Worm (Caenorhabditis elegans) whole organism, young adult: Measurements from ENCODE around the gene ZK822.9.

Experiments
- B0019.2 ChIP-seq: fragments of 200-800 bp; sonication (Bioruptor generic); conservative IDR thresholded peaks from 2 replicates; pipeline ENCODE4 v1.3.6; 2022; ENCODE audit warnings: missing genetic modification reagents, missing genetic modification characterization, missing compliant biosample characterization
- B0035.1 ChIP-seq: sonication (generic microtip); optimal IDR thresholded peaks from 2 replicates; lab custom pipeline; 2016; ENCODE audit warnings: missing genetic modification characterization, mild to moderate bottlenecking, missing compliant biosample characterization, missing genotype, missing genetic modification reagents
- D2030.7 ChIP-seq: fragments of 200-800 bp; sonication (Bioruptor generic); IDR thresholded peaks from 2 replicates; pipeline ENCODE4 v1.3.6; 2022; ENCODE audit warnings: missing genetic modification reagents, missing genetic modification characterization, missing compliant biosample characterization
- F22D6.2 ChIP-seq: sonication (generic microtip); optimal IDR thresholded peaks from 2 replicates; lab custom pipeline; 2016; ENCODE audit warnings: mild to moderate bottlenecking, missing genetic modification characterization, missing compliant biosample characterization
- F37B4.10 ChIP-seq: fragments of 200-800 bp; sonication (Bioruptor generic); IDR thresholded peaks from 2 replicates; pipeline ENCODE4 v1.3.6; 2022; ENCODE audit warnings: missing genetic modification characterization, missing compliant biosample characterization
- F57A8.1 ChIP-seq: fragments of 200-800 bp; sonication (Bioruptor generic); optimal IDR thresholded peaks from 2 replicates; lab custom pipeline; 2018; ENCODE audit warnings: mild to moderate bottlenecking, missing genetic modification characterization, moderate library complexity, missing compliant biosample characterization
- T07F8.4 ChIP-seq: sonication (generic microtip); optimal IDR thresholded peaks from 2 replicates; lab custom pipeline; 2016; ENCODE audit warnings: mild to moderate bottlenecking, missing genetic modification characterization, moderate library complexity, missing compliant biosample characterization
- T26A5.8 ChIP-seq: sonication (generic microtip); optimal IDR thresholded peaks from 2 replicates; lab custom pipeline; 2016; ENCODE audit warnings: missing genetic modification characterization, missing compliant biosample characterization
- Y95B8A.8 ChIP-seq: fragments of 200-800 bp; sonication (Bioruptor generic); IDR thresholded peaks from 2 replicates; pipeline ENCODE4 v1.3.6; 2022; ENCODE audit warnings: missing genetic modification reagents, missing genetic modification characterization, missing compliant biosample characterization
- attf-3 ChIP-seq: fragments of 200-800 bp; sonication (Bioruptor generic); conservative IDR thresholded peaks from 2 replicates; pipeline ENCODE4 v1.3.6; 2022; ENCODE audit warnings: missing genetic modification reagents, missing genetic modification characterization, missing compliant biosample characterization
- bed-2 ChIP-seq: fragments of 200-800 bp; sonication (Bioruptor generic); IDR thresholded peaks from 2 replicates; pipeline ENCODE4 v1.3.6; 2022; ENCODE audit warnings: missing genetic modification reagents, missing genetic modification characterization, missing compliant biosample characterization
- cebp-1 ChIP-seq, 2 experiments: fragments of 200-800 bp in 1 of 2; sonication (Bioruptor generic) in 1 of 2; sonication (generic microtip) in 1 of 2; IDR thresholded peaks in 1 of 2; optimal IDR thresholded peaks in 1 of 2; 2 replicates each; pipeline versions ENCODE4 v1.3.6 to Lab custom; 2017 to 2022; ENCODE audit warnings: missing compliant biosample characterization in 2 of 2, missing genetic modification characterization in 2 of 2, mild to moderate bottlenecking in 1 of 2, missing genetic modification reagents in 1 of 2, moderate library complexity in 1 of 2
- ceh-40 ChIP-seq: fragments of 200-800 bp; sonication (Bioruptor generic); IDR thresholded peaks from 2 replicates; pipeline ENCODE4 v1.3.6; 2022; ENCODE audit warnings: missing genetic modification characterization, missing compliant biosample characterization
- ceh-79 ChIP-seq: sonication (generic microtip); optimal IDR thresholded peaks from 2 replicates; lab custom pipeline; 2017; ENCODE audit warnings: mild to moderate bottlenecking, missing genetic modification characterization, missing compliant biosample characterization
- efl-1 ChIP-seq: fragments of 150-350 bp; optimal IDR thresholded peaks from 2 replicates; lab custom pipeline; 2014; ENCODE audit warnings: missing biosample characterization, missing genetic modification reagents, missing genetic modification characterization
- egl-18 ChIP-seq: fragments of 200-800 bp; sonication (Bioruptor generic); IDR thresholded peaks from 2 replicates; pipeline ENCODE4 v1.3.6; 2022; ENCODE audit warnings: missing genetic modification reagents, missing genetic modification characterization, missing compliant biosample characterization
- egrh-3 ChIP-seq: fragments of 200-800 bp; sonication (Bioruptor generic); IDR thresholded peaks from 2 replicates; pipeline ENCODE4 v1.3.6; 2022; ENCODE audit warnings: missing genetic modification reagents, missing genetic modification characterization, missing compliant biosample characterization
- gei-17 ChIP-seq: fragments of 200-800 bp; sonication (Bioruptor generic); optimal IDR thresholded peaks from 2 replicates; lab custom pipeline; 2018; ENCODE audit warnings: mild to moderate bottlenecking, missing genetic modification characterization, missing compliant biosample characterization
- hlh-12 ChIP-seq: sonication (generic microtip); optimal IDR thresholded peaks from 2 replicates; lab custom pipeline; 2016; ENCODE audit warnings: missing genetic modification characterization, missing compliant biosample characterization
- hmg-1.2 ChIP-seq: fragments of 200-800 bp; sonication (Bioruptor generic); IDR thresholded peaks from 2 replicates; pipeline ENCODE4 v1.3.6; 2022; ENCODE audit warnings: missing genetic modification reagents, missing genetic modification characterization, missing compliant biosample characterization
- lag-1 ChIP-seq: fragments of 200-800 bp; sonication (Bioruptor generic); IDR thresholded peaks from 2 replicates; pipeline ENCODE4 v1.3.6; 2022; ENCODE audit warnings: missing genetic modification reagents, missing genetic modification characterization, missing compliant biosample characterization
- lin-26 ChIP-seq: fragments of 200-800 bp; sonication (Bioruptor generic); IDR thresholded peaks from 2 replicates; pipeline ENCODE4 v1.3.6; 2022; ENCODE audit warnings: missing genetic modification reagents, missing genetic modification characterization, missing compliant biosample characterization
- lin-40 ChIP-seq: sonication (generic microtip); optimal IDR thresholded peaks from 2 replicates; lab custom pipeline; 2016; ENCODE audit warnings: missing genetic modification characterization, mild to moderate bottlenecking, missing compliant biosample characterization, missing genotype, missing genetic modification reagents
- lin-54 ChIP-seq: fragments of 200-800 bp; sonication (Bioruptor generic); optimal IDR thresholded peaks from 2 replicates; lab custom pipeline; 2018; ENCODE audit warnings: mild to moderate bottlenecking, missing genetic modification characterization, missing compliant biosample characterization
- lir-1 ChIP-seq: fragments of 200-800 bp; sonication (Bioruptor generic); conservative IDR thresholded peaks from 2 replicates; pipeline ENCODE4 v1.3.6; 2022; ENCODE audit warnings: missing genetic modification reagents, missing genetic modification characterization, missing compliant biosample characterization
- madf-10 ChIP-seq: sonication (generic microtip); optimal IDR thresholded peaks from 2 replicates; lab custom pipeline; 2016; ENCODE audit warnings: mild to moderate bottlenecking, missing genetic modification characterization, missing compliant biosample characterization
- mel-28 ChIP-seq: sonication (generic microtip); optimal IDR thresholded peaks from 2 replicates; lab custom pipeline; 2016; ENCODE audit warnings: borderline replicate concordance, mild to moderate bottlenecking, missing genetic modification characterization, missing compliant biosample characterization
- mxl-1 ChIP-seq: sonication (generic microtip); optimal IDR thresholded peaks from 2 replicates; lab custom pipeline; 2016; ENCODE audit warnings: missing genetic modification characterization, missing compliant biosample characterization
- pbrm-1 ChIP-seq: fragments of 200-800 bp; sonication (Bioruptor generic); IDR thresholded peaks from 2 replicates; pipeline ENCODE4 v1.3.6; 2022; ENCODE audit warnings: missing genetic modification reagents, missing genetic modification characterization, missing compliant biosample characterization
- repo-1 ChIP-seq: sonication (generic microtip); optimal IDR thresholded peaks from 2 replicates; lab custom pipeline; 2017; ENCODE audit warnings: mild to moderate bottlenecking, missing genetic modification characterization, missing compliant biosample characterization
- sdz-38 ChIP-seq: sonication (generic microtip); optimal IDR thresholded peaks from 2 replicates; lab custom pipeline; 2016; ENCODE audit warnings: missing genotype, missing genetic modification characterization, missing compliant biosample characterization
- snpc-1.1 ChIP-seq: sonication (generic microtip); optimal IDR thresholded peaks from 2 replicates; lab custom pipeline; 2017; ENCODE audit warnings: missing genetic modification characterization, mild to moderate bottlenecking, missing compliant biosample characterization, antibody characterized with exemption, moderate library complexity, missing genotype, missing genetic modification reagents; ENCODE audit not compliant: insufficient read depth
- snpc-1.3 ChIP-seq: sonication (generic microtip); optimal IDR thresholded peaks from 2 replicates; lab custom pipeline; 2017; ENCODE audit warnings: missing genetic modification characterization, mild to moderate bottlenecking, missing compliant biosample characterization, antibody characterized with exemption, moderate library complexity, missing genotype, missing genetic modification reagents; ENCODE audit not compliant: insufficient read depth
- xnd-1 ChIP-seq: sonication (generic microtip); optimal IDR thresholded peaks from 2 replicates; lab custom pipeline; 2016; ENCODE audit warnings: missing genotype, missing genetic modification reagents, missing genetic modification characterization, missing compliant biosample characterization
- zfh-2 ChIP-seq: fragments of 200-800 bp; sonication (Bioruptor generic); conservative IDR thresholded peaks from 2 replicates; pipeline ENCODE4 v1.3.6; 2022; ENCODE audit warnings: missing genetic modification reagents, missing genetic modification characterization, missing compliant biosample characterization
- ztf-28 ChIP-seq: fragments of 200-800 bp; sonication (Bioruptor generic); IDR thresholded peaks from 2 replicates; pipeline ENCODE4 v1.3.6; 2022; ENCODE audit warnings: missing genetic modification reagents, missing genetic modification characterization, missing compliant biosample characterization
- ztf-3 ChIP-seq: fragments of 200-800 bp; sonication (Bioruptor generic); optimal IDR thresholded peaks from 2 replicates; lab custom pipeline; 2018; ENCODE audit warnings: mild to moderate bottlenecking, missing genetic modification characterization, missing compliant biosample characterization
- ztf-6 ChIP-seq: fragments of 200-800 bp; sonication (Bioruptor generic); IDR thresholded peaks from 2 replicates; pipeline ENCODE4 v1.3.6; 2022; ENCODE audit warnings: missing genetic modification reagents, missing genetic modification characterization, missing compliant biosample characterization

ZK822.9 gene

DNA sequence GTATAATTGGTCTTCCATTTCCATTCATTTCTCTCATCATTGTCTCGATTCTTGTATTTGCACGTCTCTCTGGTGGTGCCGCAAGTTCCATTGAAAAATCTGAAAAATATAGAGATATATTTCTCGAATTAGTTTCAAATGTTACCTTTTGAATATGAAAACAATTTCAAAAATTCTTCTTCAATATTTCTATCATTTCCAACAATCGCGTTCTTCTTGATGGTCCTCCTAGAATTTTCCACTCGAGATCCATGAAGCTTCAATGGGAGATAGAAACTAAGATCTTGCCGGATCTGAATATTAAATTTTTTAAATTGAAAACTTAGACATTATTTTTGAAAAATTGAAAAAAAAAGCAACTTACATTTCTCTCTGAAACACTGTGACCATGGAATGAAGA is 3.3 kb downstream of the ZK822.9 start:
- TF ChIP-seq lir-1 (no peak), pbrm-1 (GFP tag; lab: Robert Waterston, UW) (no peak), lin-26 (GFP tag; lab: Robert Waterston, UW) (no peak), F22D6.2 (tag; lab: Kevin White, UChicago) (no peak), gei-17 (GFP tag; lab: Kevin White, UChicago) (no peak), zfh-2 (no peak), lin-40 (tag; lab: Kevin White, UChicago) (no peak), hmg-1.2 (GFP tag; lab: Robert Waterston, UW) (no peak), D2030.7 (GFP tag; lab: Robert Waterston, UW) (no peak), T07F8.4 (tag; lab: Kevin White, UChicago) (no peak), ceh-79 (tag; lab: Kevin White, UChicago) (no peak)

ce11 chrIV:11922011-11922410 is 6.3 kb downstream of the ZK822.9 start, which contains the start of gene ZK822.1:
Gene ZK822.1, minus strand, starts transcription at chrIV:11922131.
- TF ChIP-seq lir-1 (no peak), cebp-1 (GFP tag; IDR thresholded peaks at IDR 0.05; lab: Robert Waterston, UW) (no peak), cebp-1 (tag; optimal IDR thresholded peaks at IDR 0.05; lab: Kevin White, UChicago) (peak; percentile 10), sdz-38 (tag; lab: Kevin White, UChicago) (no peak), lag-1 (GFP tag; lab: Robert Waterston, UW) (no peak), ztf-6 (GFP tag; lab: Robert Waterston, UW) (no peak)

DNA sequence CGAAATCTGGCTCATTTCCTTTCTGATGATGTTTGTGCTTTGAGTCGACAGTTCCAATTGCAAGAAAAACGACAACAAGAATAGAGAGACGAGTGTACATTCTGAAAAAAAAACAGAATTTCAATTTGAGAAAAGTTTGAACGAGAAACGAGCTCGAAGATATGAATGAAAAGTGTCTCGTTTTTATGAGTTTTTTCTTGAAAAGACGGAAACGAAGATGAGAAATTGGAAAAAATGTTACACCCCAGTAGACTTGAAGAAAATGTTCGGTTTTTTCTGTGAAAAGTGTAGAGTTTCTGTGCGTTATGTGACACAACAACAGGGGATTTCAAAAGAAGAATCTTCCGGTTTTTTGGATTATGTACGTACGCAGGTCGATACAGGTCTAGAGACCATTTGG is 7.3 kb downstream of the ZK822.9 start, which contains the start of gene srlf-31:
srlf-31 (minus strand) TSS at position 101 of the 400 bp plus-strand sequence.
- TF ChIP-seq attf-3: no peak

DNA sequence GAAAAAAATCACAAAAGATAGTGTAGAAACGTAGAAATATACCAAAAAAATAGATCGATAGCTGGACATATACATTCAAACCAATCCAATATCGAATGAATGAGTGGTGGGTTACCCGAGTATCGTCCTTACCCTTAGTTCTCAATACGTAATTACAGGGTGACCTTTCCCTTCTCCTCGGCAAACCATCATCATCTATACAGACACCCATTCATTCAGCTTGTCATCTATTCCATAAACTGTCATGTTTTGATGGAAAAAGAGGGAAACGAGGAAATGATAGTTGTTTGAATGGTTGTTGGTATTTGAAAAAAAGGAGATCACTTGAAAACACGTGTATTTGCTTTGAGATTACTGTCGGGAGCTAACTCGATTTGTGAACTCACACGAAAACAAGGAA is 8.3 kb downstream of the ZK822.9 start:
- TF ChIP-seq bed-2 (no peak), B0035.1 (no peak), snpc-1.3 (tag; lab: Kevin White, UChicago) (no peak), mxl-1 (tag; lab: Kevin White, UChicago) (no peak)

DNA sequence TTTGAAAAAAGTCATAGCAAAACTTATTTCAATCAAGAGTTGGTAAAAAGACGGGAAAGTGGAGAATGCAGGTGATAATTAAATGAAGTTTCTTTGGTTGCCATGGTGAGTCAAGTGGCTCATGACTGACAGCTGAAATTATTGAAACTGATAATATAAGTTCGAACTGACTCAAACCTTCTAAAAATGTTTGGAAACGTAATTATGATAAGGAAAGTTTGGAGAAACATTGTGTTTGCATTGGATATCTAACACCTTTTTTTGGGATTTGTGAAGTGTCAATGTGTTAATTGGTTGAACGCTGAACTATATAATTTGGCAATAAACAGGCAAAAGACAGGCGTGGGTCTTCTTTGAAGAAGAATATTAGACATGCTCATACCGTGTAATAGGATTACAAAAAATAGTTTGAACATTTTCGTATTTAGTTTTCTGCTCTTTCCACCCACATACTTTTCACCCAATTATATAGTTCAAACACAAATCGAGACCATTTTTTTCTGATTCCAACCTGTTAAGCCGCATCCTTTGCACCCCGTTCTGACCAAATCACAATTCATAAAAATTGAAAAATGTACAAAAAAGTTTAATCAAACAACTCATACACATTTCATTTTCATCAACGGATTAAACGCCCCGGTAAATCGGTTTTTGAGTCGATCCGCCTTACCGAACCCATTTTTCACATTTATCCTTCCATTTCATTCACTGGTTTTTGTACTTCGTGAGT is 9.8 kb downstream of the ZK822.9 start, which contains the start of the genes srlf-33 and srlf-32:
srlf-33 (minus strand) TSS at position 101 of the 730 bp plus-strand sequence.
srlf-32 (plus strand) TSS at position 680 of the 730 bp plus-strand sequence.
- TF ChIP-seq ceh-40 (GFP tag; lab: Robert Waterston, UW): no peak
- no peak for TF ChIP-seq ztf-28 (GFP tag; lab: Robert Waterston, UW)
- no peak for TF ChIP-seq efl-1 (GFP tag; lab: Kevin White, UChicago)
- no peak for TF ChIP-seq T07F8.4 (tag; lab: Kevin White, UChicago)
- TF ChIP-seq hlh-12 (tag; lab: Kevin White, UChicago): no peak
- no peak for TF ChIP-seq mxl-1 (tag; lab: Kevin White, UChicago)
- TF ChIP-seq egrh-3 (GFP tag; lab: Robert Waterston, UW): no peak
- no peak for TF ChIP-seq ztf-3 (GFP tag; lab: Kevin White, UChicago)
- no peak for TF ChIP-seq F37B4.10
- no peak for TF ChIP-seq T26A5.8 (tag; lab: Kevin White, UChicago)

DNA sequence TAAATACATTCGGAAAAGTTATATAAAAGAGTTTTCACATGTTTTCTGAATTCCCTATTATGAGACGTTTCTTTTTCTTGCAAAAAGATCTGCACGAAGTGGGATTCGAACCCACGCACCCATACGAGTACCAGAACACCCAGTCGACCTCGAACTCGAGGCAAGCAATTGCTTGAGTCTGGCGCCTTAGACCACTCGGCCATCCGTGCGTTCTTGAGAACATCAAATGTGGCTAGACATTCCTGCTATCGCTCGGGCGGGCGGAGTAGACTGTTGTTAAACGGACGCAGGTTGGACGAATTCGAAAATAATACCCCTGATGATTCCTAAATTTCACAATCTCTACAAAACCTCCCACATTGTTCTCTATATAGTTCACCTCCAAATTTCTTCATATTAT is 12.6 kb downstream of the ZK822.9 start:
- TF ChIP-seq Y95B8A.8 (0 out of 2 replicates have a peak, but pooled peaks have one; percentile 49), repo-1 (tag; lab: Kevin White, UChicago) (no peak), xnd-1 (no peak), mel-28 (no peak), lag-1 (GFP tag; lab: Robert Waterston, UW) (no peak), madf-10 (tag; lab: Kevin White, UChicago) (peak; percentile 12), F57A8.1 (GFP tag; lab: Kevin White, UChicago) (no peak), snpc-1.1 (no peak), B0019.2 (GFP tag; lab: Robert Waterston, UW) (no peak), egl-18 (no peak), pbrm-1 (GFP tag; lab: Robert Waterston, UW) (peak; percentile 78), gei-17 (GFP tag; lab: Kevin White, UChicago) (no peak), lin-54 (GFP tag; lab: Kevin White, UChicago) (peak; percentile 57), efl-1 (GFP tag; lab: Kevin White, UChicago) (no peak)
